Worm (Caenorhabditis elegans) whole organism, L3 larva: ENCODE measurements around the gene C31H2.14.

Experiments
- ama-1 ChIP-seq: fragments of 150-350 bp; optimal IDR thresholded peaks from 2 replicates; lab custom pipeline; 2018
- elt-2 ChIP-seq: sonication (generic microtip); optimal IDR thresholded peaks from 2 replicates; lab custom pipeline; 2016; ENCODE audit warnings: missing genetic modification reagents, mild to moderate bottlenecking, missing genetic modification characterization, missing compliant biosample characterization
- nhr-237 ChIP-seq: fragments of 150-350 bp; optimal IDR thresholded peaks from 2 replicates; lab custom pipeline; 2014; ENCODE audit warnings: missing biosample characterization, missing genetic modification characterization
- nhr-77 ChIP-seq: fragments of 150-350 bp; optimal IDR thresholded peaks from 2 replicates; lab custom pipeline; 2014; ENCODE audit warnings: missing biosample characterization, missing genetic modification characterization
- skn-1 ChIP-seq: fragments of 150-350 bp; optimal IDR thresholded peaks from 2 replicates; lab custom pipeline; 2014; ENCODE audit warnings: missing biosample characterization, missing genetic modification characterization
- snpc-4 ChIP-seq: fragments of 150-350 bp; optimal IDR thresholded peaks from 2 replicates; lab custom pipeline; 2014; ENCODE audit warnings: missing biosample characterization, missing genetic modification characterization
- unc-62 ChIP-seq: fragments of 150-350 bp; sonication (generic microtip); optimal IDR thresholded peaks from 4 replicates; lab custom pipeline; 2014; ENCODE audit warnings: missing biosample characterization, missing genetic modification reagents, missing genetic modification characterization
- zag-1 ChIP-seq: fragments of 150-350 bp; optimal IDR thresholded peaks from 2 replicates; lab custom pipeline; 2014; ENCODE audit warnings: missing biosample characterization, missing genetic modification characterization

DNA sequence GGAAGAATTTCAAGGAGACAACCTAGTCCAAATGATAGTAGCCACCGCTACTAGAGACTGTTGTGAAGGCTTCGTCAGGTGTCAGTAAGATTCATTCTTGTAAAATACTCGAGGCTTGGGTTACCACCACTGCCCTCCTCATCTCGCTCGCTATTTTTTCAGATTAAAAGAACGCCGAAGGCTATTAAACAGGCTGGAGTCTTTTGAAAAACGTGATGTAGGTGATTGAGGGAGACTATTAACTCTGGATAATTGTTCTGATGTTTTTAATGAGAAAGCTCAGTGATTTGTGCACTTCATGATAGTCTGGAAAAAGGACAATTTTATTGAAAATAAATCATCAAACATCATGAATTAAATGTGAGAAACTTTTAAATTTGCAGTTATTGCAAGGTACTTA is 41.0 kb downstream of the C31H2.14 start, which contains the start of gene zig-6:
- TF ChIP-seq zag-1 (no peak), nhr-77 (no peak), elt-2 (tag; lab: Kevin White, UChicago) (no peak), snpc-4 (no peak), skn-1 (tag; lab: Kevin White, UChicago) (no peak), nhr-237 (tag; lab: Kevin White, UChicago) (no peak), ama-1 (lab: Kevin White, UChicago) (no peak), unc-62 (no peak)
